Worm (Caenorhabditis elegans) whole organism, early embryonic: ENCODE results near the gene dct-19.

ENCODE experiments used
- B0310.2 ChIP-seq: sonication (generic microtip); optimal IDR thresholded peaks from 2 replicates; lab custom pipeline; 2016; ENCODE audit warnings: mild to moderate bottlenecking, missing genetic modification characterization, missing compliant biosample characterization
- ama-1 ChIP-seq: fragments of 150-350 bp; optimal IDR thresholded peaks from 2 replicates; lab custom pipeline; 2014
- ceh-13 ChIP-seq: fragments of 200-800 bp; sonication (Bioruptor generic); optimal IDR thresholded peaks from 2 replicates; lab custom pipeline; 2018; ENCODE audit warnings: mild to moderate bottlenecking, missing genetic modification characterization, missing compliant biosample characterization
- ceh-36 ChIP-seq: sonication (generic microtip); optimal IDR thresholded peaks from 2 replicates; lab custom pipeline; 2016; ENCODE audit warnings: missing genetic modification characterization, inconsistent platforms, missing compliant biosample characterization
- ets-7 ChIP-seq: sonication (generic microtip); optimal IDR thresholded peaks from 2 replicates; lab custom pipeline; 2016; ENCODE audit warnings: missing genotype, missing genetic modification characterization, missing compliant biosample characterization
- hmg-4 ChIP-seq: fragments of 200-800 bp; sonication (Bioruptor generic); optimal IDR thresholded peaks from 2 replicates; lab custom pipeline; 2018; ENCODE audit warnings: mild to moderate bottlenecking, missing genetic modification characterization, missing compliant biosample characterization
- hnd-1 ChIP-seq: sonication (generic microtip); optimal IDR thresholded peaks from 2 replicates; lab custom pipeline; 2016; ENCODE audit warnings: missing genetic modification characterization, missing compliant biosample characterization
- pes-1 ChIP-seq: fragments of 200-800 bp; sonication (Bioruptor generic); IDR thresholded peaks from 2 replicates; pipeline ENCODE4 v1.3.6; 2022; ENCODE audit warnings: missing genetic modification reagents, missing genetic modification characterization, missing compliant biosample characterization
- scrt-1 ChIP-seq: fragments of 200-800 bp; sonication (Bioruptor generic); IDR thresholded peaks from 2 replicates; pipeline ENCODE4 v1.3.6; 2022; ENCODE audit warnings: missing genetic modification characterization, missing compliant biosample characterization
- sea-1 ChIP-seq: fragments of 200-800 bp; sonication (Bioruptor generic); conservative IDR thresholded peaks from 2 replicates; pipeline ENCODE4 v1.3.6; 2022; ENCODE audit warnings: missing genetic modification characterization, missing compliant biosample characterization
- tbx-11 ChIP-seq: fragments of 200-800 bp; sonication (Bioruptor generic); IDR thresholded peaks from 2 replicates; pipeline ENCODE4 v1.3.6; 2022; ENCODE audit warnings: missing genetic modification characterization, missing compliant biosample characterization
- tbx-37 ChIP-seq: fragments of 200-800 bp; sonication (Bioruptor generic); conservative IDR thresholded peaks from 2 replicates; pipeline ENCODE4 v1.3.6; 2022; ENCODE audit warnings: missing genetic modification reagents, missing genetic modification characterization, missing compliant biosample characterization
- tra-4 ChIP-seq: sonication (generic microtip); optimal IDR thresholded peaks from 2 replicates; lab custom pipeline; 2017; ENCODE audit warnings: missing genetic modification characterization, missing compliant biosample characterization

- TF ChIP-seq sea-1 (GFP tag; lab: Robert Waterston, UW) (no peak), tbx-11 (GFP tag; lab: Robert Waterston, UW) (no peak), hmg-4 (GFP tag; lab: Kevin White, UChicago) (no peak), ceh-13 (no peak), hnd-1 (no peak), B0310.2 (tag; lab: Kevin White, UChicago) (no peak), pes-1 (GFP tag; lab: Robert Waterston, UW) (no peak), ama-1 (lab: Kevin White, UChicago) (no peak), ets-7 (no peak), tra-4 (tag; lab: Kevin White, UChicago) (no peak), scrt-1 (GFP tag; lab: Robert Waterston, UW) (no peak), ceh-36 (tag; lab: Kevin White, UChicago) (no peak), tbx-37 (GFP tag; lab: Robert Waterston, UW) (no peak)
These were observed 24.5 kb upstream of the dct-19 start, which contains the start of gene C32H11.3 for ce11 chrIV:12918256-12918655.
